Worm (Caenorhabditis elegans): Measurements from ENCODE around the gene F22E5.20.

DNA sequence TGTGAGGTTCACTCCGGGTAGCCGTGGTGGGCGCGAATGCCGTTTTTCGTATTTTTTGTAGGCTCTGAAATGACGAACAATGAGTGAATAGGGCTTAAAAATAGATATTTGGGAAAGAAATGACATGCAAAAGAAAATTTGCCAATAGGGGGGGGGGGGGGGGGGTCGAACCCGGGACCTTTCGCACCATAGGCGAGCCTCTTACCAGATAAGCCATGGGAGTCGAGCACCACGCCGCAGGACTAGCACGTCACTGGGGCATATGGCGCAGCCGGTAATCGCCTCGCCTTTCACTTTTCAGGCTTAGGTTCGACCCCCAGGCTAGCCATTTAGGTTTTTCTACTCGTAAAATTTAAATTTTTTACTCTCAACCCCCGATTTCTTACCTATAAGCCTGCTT lies 45.8 kb upstream of the F22E5.20 start:
- TF ChIP-seq lin-39 (tag; optimal IDR thresholded peaks at IDR 0.05) (no peak), elt-3 (tag; optimal IDR thresholded peaks at IDR 0.05) (no peak), unc-62 (GFP tag; optimal IDR thresholded peaks at IDR 0.05) (no peak), efl-1 (optimal IDR thresholded peaks at IDR 0.05) (no peak), efl-1 (GFP tag; optimal IDR thresholded peaks at IDR 0.05 in 1 of 2) (no peak), hpl-2 (GFP tag; optimal IDR thresholded peaks at IDR 0.05) (no peak), zag-1 (tag; optimal IDR thresholded peaks at IDR 0.05) (no peak)

Measured in whole organism, L1 larva.